Fruit fly (Drosophila melanogaster): ENCODE data around the gene Fcp3C.

- TF ChIP-seq br (GFP tag; optimal IDR thresholded peaks at IDR 0.05), result peak; percentile 0
- no peak for TF ChIP-seq N (GFP tag; optimal IDR thresholded peaks at IDR 0.05)
- no peak for TF ChIP-seq sage (GFP tag; optimal IDR thresholded peaks at IDR 0.05)
- peak; percentile 31 for TF ChIP-seq h (GFP tag; optimal IDR thresholded peaks at IDR 0.05)
- peak; percentile 99 for TF ChIP-seq psq (GFP tag; optimal IDR thresholded peaks at IDR 0.05)
- no peak for TF ChIP-seq Sp1 (GFP tag; optimal IDR thresholded peaks at IDR 0.05)
- no peak for TF ChIP-seq CrebA (GFP tag; optimal IDR thresholded peaks at IDR 0.05; ENCODE audit: borderline replicate concordance)
- no peak for TF ChIP-seq fru (GFP tag; optimal IDR thresholded peaks at IDR 0.05)
- no peak for TF ChIP-seq Dfd (GFP tag; optimal IDR thresholded peaks at IDR 0.05)
- TF ChIP-seq foxo (GFP tag; optimal IDR thresholded peaks at IDR 0.05), result peak in 1 of 2 experiments; percentile 22
- TF ChIP-seq Jra (GFP tag; optimal IDR thresholded peaks at IDR 0.05), result peak; percentile 45
- no peak for TF ChIP-seq CG32264 (GFP tag; optimal IDR thresholded peaks at IDR 0.05)
- no peak for TF ChIP-seq usp (GFP tag; optimal IDR thresholded peaks at IDR 0.05)
Observed at dm6 chrX:3136338-3137086, 37.8 kb downstream of the Fcp3C start.
